Fruit fly (Drosophila melanogaster) whole organism, prepupa: ENCODE measurements around the gene hob.

Experiments
- CG10669 ChIP-seq: fragments of 200-800 bp; sonication (Bioruptor generic); optimal IDR thresholded peaks from 3 replicates; lab custom pipeline; 2018; ENCODE audit warnings: missing biosample characterization, mild to moderate bottlenecking, missing genetic modification characterization, moderate library complexity
- CG11762 ChIP-seq: fragments of 200-800 bp; sonication (Bioruptor generic); optimal IDR thresholded peaks from 3 replicates; lab custom pipeline; 2016; ENCODE audit warnings: missing biosample characterization, missing genetic modification characterization; ENCODE audit not compliant: insufficient read depth
- CG11902 ChIP-seq: fragments of 200-800 bp; sonication (Bioruptor generic); optimal IDR thresholded peaks from 3 replicates; lab custom pipeline; 2016; ENCODE audit warnings: missing biosample characterization, missing genetic modification characterization
- CG15336 ChIP-seq: fragments of 200-800 bp; sonication (Bioruptor generic); IDR thresholded peaks from 2 replicates; pipeline ENCODE4 v1.3.6; 2022; ENCODE audit warnings: missing biosample characterization, missing genetic modification characterization
- CG16779 ChIP-seq: fragments of 200-800 bp; sonication (Bioruptor generic); optimal IDR thresholded peaks from 3 replicates; lab custom pipeline; 2017; ENCODE audit warnings: missing biosample characterization, mild to moderate bottlenecking, missing genetic modification characterization
- CG3032 ChIP-seq: fragments of 200-800 bp; optimal IDR thresholded peaks from 2 replicates; lab custom pipeline; 2019; ENCODE audit warnings: missing biosample characterization, mild to moderate bottlenecking, missing genetic modification characterization, moderate library complexity
- CG31627 ChIP-seq: fragments of 200-800 bp; sonication (Bioruptor generic); optimal IDR thresholded peaks from 3 replicates; lab custom pipeline; 2016; ENCODE audit warnings: missing biosample characterization, missing genetic modification characterization
- CG32006 ChIP-seq: fragments of 200-800 bp; sonication (Bioruptor generic); optimal IDR thresholded peaks from 3 replicates; lab custom pipeline; 2017; ENCODE audit warnings: missing biosample characterization, mild to moderate bottlenecking, missing genetic modification characterization
- CG3919 ChIP-seq: fragments of 200-800 bp; sonication (Bioruptor generic); optimal IDR thresholded peaks from 3 replicates; lab custom pipeline; 2016; ENCODE audit warnings: missing biosample characterization, missing genetic modification characterization
- CG4318 ChIP-seq: fragments of 200-800 bp; sonication (Bioruptor generic); optimal IDR thresholded peaks from 3 replicates; lab custom pipeline; 2017; ENCODE audit warnings: missing biosample characterization, mild to moderate bottlenecking, missing genetic modification characterization
- CG6163 ChIP-seq: fragments of 200-800 bp; sonication (Bioruptor generic); IDR thresholded peaks from 3 replicates; pipeline ENCODE4 v1.3.6; 2022; ENCODE audit warnings: missing biosample characterization, missing genetic modification characterization
- CG6276 ChIP-seq: fragments of 200-800 bp; sonication (Bioruptor generic); optimal IDR thresholded peaks from 2 replicates; lab custom pipeline; 2017; ENCODE audit warnings: missing biosample characterization, mild to moderate bottlenecking, missing genetic modification characterization
- CG6792 ChIP-seq: fragments of 200-800 bp; sonication (Bioruptor generic); optimal IDR thresholded peaks from 3 replicates; lab custom pipeline; 2016; ENCODE audit warnings: missing biosample characterization, missing genetic modification characterization
- CG6808 ChIP-seq: fragments of 200-800 bp; sonication (Bioruptor generic); optimal IDR thresholded peaks from 3 replicates; lab custom pipeline; 2017; ENCODE audit warnings: missing biosample characterization, missing genetic modification characterization, mild to moderate bottlenecking, moderate library complexity, missing genetic modification reagents
- CG6854 ChIP-seq: fragments of 200-800 bp; sonication (Bioruptor generic); optimal IDR thresholded peaks from 2 replicates; lab custom pipeline; 2017; ENCODE audit warnings: missing biosample characterization, mild to moderate bottlenecking, missing genetic modification characterization
- CG7368 ChIP-seq: fragments of 200-800 bp; sonication (Bioruptor generic); optimal IDR thresholded peaks from 3 replicates; lab custom pipeline; 2016; ENCODE audit warnings: missing biosample characterization, missing genetic modification characterization
- CG8319 ChIP-seq: fragments of 200-800 bp; sonication (Bioruptor generic); optimal IDR thresholded peaks from 3 replicates; lab custom pipeline; 2016; ENCODE audit warnings: missing biosample characterization, missing genetic modification characterization
- CG8632 ChIP-seq: fragments of 200-800 bp; sonication (Bioruptor generic); optimal IDR thresholded peaks from 3 replicates; lab custom pipeline; 2016; ENCODE audit warnings: missing biosample characterization, missing genetic modification characterization
- CG9139 ChIP-seq: fragments of 200-800 bp; sonication (Bioruptor generic); optimal IDR thresholded peaks from 3 replicates; lab custom pipeline; 2017; ENCODE audit warnings: missing biosample characterization, mild to moderate bottlenecking, missing genetic modification characterization
- Eip75B ChIP-seq: fragments of 200-800 bp; sonication (Bioruptor generic); optimal IDR thresholded peaks from 3 replicates; lab custom pipeline; 2016; ENCODE audit warnings: missing biosample characterization, missing genetic modification characterization
- Eip78C ChIP-seq: fragments of 200-800 bp; sonication (Bioruptor generic); peaks from one replicate; lab custom pipeline; 2016; ENCODE audit warnings: missing biosample characterization, missing genetic modification characterization
- Eip93F ChIP-seq: fragments of 200-800 bp; sonication (Bioruptor generic); optimal IDR thresholded peaks from 2 replicates; lab custom pipeline; 2016; ENCODE audit warnings: missing biosample characterization, mild to moderate bottlenecking, missing genetic modification characterization
- Ets21C ChIP-seq: fragments of 200-800 bp; sonication (Bioruptor generic); optimal IDR thresholded peaks from 3 replicates; lab custom pipeline; 2016; ENCODE audit warnings: missing biosample characterization, missing genetic modification characterization
- Gug ChIP-seq: fragments of 200-800 bp; sonication (Bioruptor generic); IDR thresholded peaks from 2 replicates; pipeline ENCODE4 v1.3.6; 2022; ENCODE audit warnings: missing biosample characterization, missing genetic modification characterization
- Hr39 ChIP-seq: fragments of 200-800 bp; sonication (Bioruptor generic); optimal IDR thresholded peaks from 2 replicates; lab custom pipeline; 2016; ENCODE audit warnings: missing biosample characterization, missing genetic modification characterization
- Hr4 ChIP-seq: fragments of 200-800 bp; sonication (Bioruptor generic); optimal IDR thresholded peaks from 3 replicates; lab custom pipeline; 2016; ENCODE audit warnings: missing biosample characterization, missing genetic modification characterization
- Lpt ChIP-seq: fragments of 200-800 bp; sonication (Bioruptor generic); optimal IDR thresholded peaks from 3 replicates; lab custom pipeline; 2016; ENCODE audit warnings: missing biosample characterization, missing genetic modification characterization
- Met ChIP-seq: fragments of 200-800 bp; sonication (Bioruptor generic); optimal IDR thresholded peaks from 3 replicates; lab custom pipeline; 2016; ENCODE audit warnings: missing biosample characterization, missing genetic modification characterization
- OdsH ChIP-seq: fragments of 200-800 bp; sonication (Bioruptor generic); optimal IDR thresholded peaks from 3 replicates; lab custom pipeline; 2016; ENCODE audit warnings: missing biosample characterization, missing genetic modification characterization
- Smox ChIP-seq: fragments of 200-800 bp; sonication (Bioruptor generic); optimal IDR thresholded peaks from 3 replicates; lab custom pipeline; 2016; ENCODE audit warnings: missing biosample characterization, missing genetic modification characterization
- Sox14 ChIP-seq: fragments of 200-800 bp; sonication (Bioruptor generic); optimal IDR thresholded peaks from 3 replicates; lab custom pipeline; 2016; ENCODE audit warnings: missing biosample characterization, missing genetic modification characterization
- achi ChIP-seq: fragments of 200-800 bp; sonication (Bioruptor generic); optimal IDR thresholded peaks from 3 replicates; lab custom pipeline; 2016; ENCODE audit warnings: missing biosample characterization, missing genetic modification characterization
- acj6 ChIP-seq: fragments of 200-800 bp; sonication (Bioruptor generic); optimal IDR thresholded peaks from 3 replicates; lab custom pipeline; 2016; ENCODE audit warnings: missing biosample characterization, missing genetic modification characterization
- cyc ChIP-seq: fragments of 200-800 bp; sonication (Bioruptor generic); optimal IDR thresholded peaks from 3 replicates; lab custom pipeline; 2016; ENCODE audit warnings: missing biosample characterization, missing genetic modification characterization
- dac ChIP-seq: fragments of 200-800 bp; sonication (Bioruptor generic); optimal IDR thresholded peaks from 2 replicates; lab custom pipeline; 2017; ENCODE audit warnings: missing biosample characterization, mild to moderate bottlenecking, missing genetic modification characterization
- dsx ChIP-seq: fragments of 200-800 bp; optimal IDR thresholded peaks from 3 replicates; lab custom pipeline; 2019; ENCODE audit warnings: missing biosample characterization, mild to moderate bottlenecking, missing genetic modification characterization, moderate library complexity; ENCODE audit not compliant: poor library complexity, severe bottlenecking
- fd59A ChIP-seq: fragments of 200-800 bp; sonication (Bioruptor generic); optimal IDR thresholded peaks from 2 replicates; lab custom pipeline; 2017; ENCODE audit warnings: missing biosample characterization, mild to moderate bottlenecking, missing genetic modification characterization, missing genetic modification reagents
- fd85E ChIP-seq: fragments of 200-800 bp; sonication (Bioruptor generic); optimal IDR thresholded peaks from 3 replicates; lab custom pipeline; 2016; ENCODE audit warnings: missing biosample characterization, missing genetic modification characterization
- fkh ChIP-seq: fragments of 200-800 bp; sonication (Bioruptor generic); optimal IDR thresholded peaks from 3 replicates; lab custom pipeline; 2017; ENCODE audit warnings: missing biosample characterization, mild to moderate bottlenecking, missing genetic modification characterization, moderate library complexity
- lz ChIP-seq: fragments of 200-800 bp; sonication (Bioruptor generic); optimal IDR thresholded peaks from 3 replicates; lab custom pipeline; 2016; ENCODE audit warnings: missing biosample characterization, missing genetic modification characterization
- net ChIP-seq: fragments of 200-800 bp; sonication (Bioruptor generic); optimal IDR thresholded peaks from 3 replicates; lab custom pipeline; 2016; ENCODE audit warnings: missing biosample characterization, missing genetic modification characterization
- pdm3 ChIP-seq: fragments of 200-800 bp; sonication (Bioruptor generic); optimal IDR thresholded peaks from 3 replicates; lab custom pipeline; 2016; ENCODE audit warnings: missing biosample characterization, missing genetic modification characterization
- salr ChIP-seq, 2 experiments: fragments of 200-800 bp; sonication (Bioruptor generic); optimal IDR thresholded peaks; 3 replicates each; lab custom pipeline; 2016 to 2018; ENCODE audit warnings: missing biosample characterization in 2 of 2, missing genetic modification characterization in 2 of 2, mild to moderate bottlenecking in 1 of 2
- spab ChIP-seq: fragments of 200-800 bp; sonication (Bioruptor generic); optimal IDR thresholded peaks from 2 replicates; lab custom pipeline; 2017; ENCODE audit warnings: missing biosample characterization, mild to moderate bottlenecking, missing genetic modification characterization, missing genetic modification reagents
- ss ChIP-seq, 2 experiments: fragments of 200-800 bp; sonication (Bioruptor generic); optimal IDR thresholded peaks; 2 replicates in 1 of 2; 3 replicates in 1 of 2; lab custom pipeline; 2017 to 2018; ENCODE audit warnings: mild to moderate bottlenecking in 2 of 2, missing biosample characterization in 2 of 2, missing genetic modification characterization in 2 of 2, moderate library complexity in 1 of 2
- vri ChIP-seq: fragments of 200-800 bp; sonication (Bioruptor generic); optimal IDR thresholded peaks from 3 replicates; lab custom pipeline; 2016; ENCODE audit warnings: missing biosample characterization, mild to moderate bottlenecking, missing genetic modification characterization

The hob gene

dm6 chr3L:3184104-3184503, 34.6 kb downstream of the hob start, which contains the start of gene CG42494:
Gene CG42494, plus strand, starts transcription at chr3L:3184404.
- TF ChIP-seq Eip75B (GFP tag; lab: Kevin White, UChicago) (no peak), fd85E (GFP tag; lab: Kevin White, UChicago) (no peak), Hr4 (GFP tag; lab: Kevin White, UChicago) (no peak), CG8632 (GFP tag; lab: Kevin White, UChicago) (no peak), CG32006 (no peak), Sox14 (GFP tag; lab: Kevin White, UChicago) (no peak), CG6854 (no peak), salr (GFP tag; optimal IDR thresholded peaks at IDR 0.05; lab: Kevin White, UChicago) (no peak), lz (GFP tag; lab: Kevin White, UChicago) (no peak), vri (GFP tag; lab: Kevin White, UChicago) (no peak), OdsH (GFP tag; lab: Kevin White, UChicago) (no peak), Lpt (no peak), cyc (GFP tag; lab: Kevin White, UChicago) (no peak), CG10669 (GFP tag; lab: Kevin White, UChicago) (no peak), Met (GFP tag; lab: Kevin White, UChicago) (no peak), CG3919 (GFP tag; lab: Kevin White, UChicago) (no peak), Eip93F (GFP tag; lab: Kevin White, UChicago) (no peak), Hr39 (GFP tag; lab: Kevin White, UChicago) (no peak), Smox (GFP tag; lab: Kevin White, UChicago) (no peak), Gug (GFP tag; lab: Robert Waterston, UW) (no peak)

DNA sequence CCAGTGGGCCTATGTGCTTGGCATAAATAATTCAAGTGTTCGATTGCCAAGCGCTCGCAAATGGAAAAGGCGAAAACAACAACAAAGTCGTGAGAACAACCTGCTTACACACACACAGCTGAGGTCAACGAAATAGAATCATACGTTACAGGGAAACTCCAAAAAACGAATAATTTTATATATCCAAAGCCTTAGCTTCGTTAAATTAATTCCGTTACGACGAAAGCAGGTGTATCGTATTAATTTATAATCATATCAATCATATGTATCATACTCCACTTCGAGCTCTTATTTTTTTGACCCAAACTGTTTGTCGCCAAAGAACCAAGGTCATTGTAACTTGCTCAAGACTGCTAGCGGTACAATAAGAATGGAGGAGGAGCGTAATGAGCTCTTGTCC, 39.2 kb downstream of the hob start:
- TF ChIP-seq Gug (GFP tag; lab: Robert Waterston, UW) (peak; percentile 86), acj6 (GFP tag; lab: Kevin White, UChicago) (peak; percentile 89), pdm3 (GFP tag; lab: Kevin White, UChicago) (peak; percentile 90), Smox (GFP tag; lab: Kevin White, UChicago) (no peak), CG6854 (peak; percentile 89), CG6163 (GFP tag; lab: Robert Waterston, UW) (peak; percentile 96), CG6792 (GFP tag; lab: Kevin White, UChicago) (peak; percentile 93), CG7368 (GFP tag; lab: Kevin White, UChicago) (peak; percentile 88), fd85E (GFP tag; lab: Kevin White, UChicago) (peak; percentile 67), Eip75B (GFP tag; lab: Kevin White, UChicago) (peak; percentile 96), CG6276 (GFP tag; lab: Kevin White, UChicago) (no peak), Sox14 (GFP tag; lab: Kevin White, UChicago) (peak; percentile 93), CG31627 (GFP tag; lab: Kevin White, UChicago) (peak; percentile 91), Hr39 (GFP tag; lab: Kevin White, UChicago) (peak; percentile 95), Met (GFP tag; lab: Kevin White, UChicago) (peak; percentile 93), CG8319 (GFP tag; lab: Kevin White, UChicago) (peak; percentile 85), dac (GFP tag; lab: Kevin White, UChicago) (peak; percentile 35), Ets21C (GFP tag; lab: Kevin White, UChicago) (peak; percentile 88), CG11762 (GFP tag; lab: Kevin White, UChicago) (peak; percentile 83), CG11902 (GFP tag; lab: Kevin White, UChicago) (peak; percentile 83), net (GFP tag; lab: Kevin White, UChicago) (peak; percentile 87), CG16779 (tag; lab: Kevin White, UChicago) (peak; percentile 82), achi (no peak), Eip78C (GFP tag; lab: Kevin White, UChicago) (peak; percentile 98), Eip93F (GFP tag; lab: Kevin White, UChicago) (peak; percentile 86), cyc (GFP tag; lab: Kevin White, UChicago) (peak; percentile 93), CG8632 (GFP tag; lab: Kevin White, UChicago) (peak; percentile 90), CG4318 (GFP tag; lab: Kevin White, UChicago) (no peak), Lpt (peak; percentile 76), fkh (GFP tag; lab: Kevin White, UChicago) (no peak), CG6808 (GFP tag; lab: Kevin White, UChicago) (peak; percentile 91), dsx (GFP tag; lab: Kevin White, UChicago) (peak; percentile 94), OdsH (GFP tag; lab: Kevin White, UChicago) (no peak), CG15336 (GFP tag; lab: Robert Waterston, UW) (peak; percentile 88), lz (GFP tag; lab: Kevin White, UChicago) (peak; percentile 93), vri (GFP tag; lab: Kevin White, UChicago) (no peak), ss (GFP tag; optimal IDR thresholded peaks at IDR 0.05; lab: Kevin White, UChicago) (peak in 1 of 2 experiments; percentile 89), CG3919 (GFP tag; lab: Kevin White, UChicago) (peak; percentile 94), fd59A (GFP tag; lab: Kevin White, UChicago) (peak; percentile 85), spab (GFP tag; lab: Kevin White, UChicago) (peak; percentile 92), CG9139 (GFP tag; lab: Kevin White, UChicago) (peak; percentile 86), CG3032 (tag; lab: Kevin White, UChicago) (peak; percentile 91)
